Fruit fly (Drosophila melanogaster) whole organism, embryonic: Measurements from ENCODE around the gene neb.

Experiments used
- Atf3 ChIP-seq: fragments of 200-800 bp; sonication (Bioruptor generic); optimal IDR thresholded peaks from 3 replicates; lab custom pipeline; 2016; ENCODE audit warnings: missing biosample characterization, missing genetic modification characterization
- Blimp-1 ChIP-seq: fragments of 200-800 bp; sonication (Bioruptor generic); optimal IDR thresholded peaks from 3 replicates; lab custom pipeline; 2018; ENCODE audit warnings: missing biosample characterization, missing genetic modification characterization, mild to moderate bottlenecking, moderate library complexity, missing genetic modification reagents
- CG10431 ChIP-seq: fragments of 200-800 bp; sonication (Bioruptor generic); optimal IDR thresholded peaks from 3 replicates; lab custom pipeline; 2018; ENCODE audit warnings: missing biosample characterization, mild to moderate bottlenecking, missing genetic modification characterization
- CG10979 ChIP-seq: fragments of 200-800 bp; sonication (Bioruptor generic); optimal IDR thresholded peaks from 2 replicates; lab custom pipeline; 2018; ENCODE audit warnings: missing biosample characterization, mild to moderate bottlenecking, missing genetic modification characterization, moderate library complexity
- CG11247 ChIP-seq: fragments of 200-800 bp; sonication (Bioruptor generic); IDR thresholded peaks from 2 replicates; pipeline ENCODE4 v1.3.6; 2022; ENCODE audit warnings: missing biosample characterization, missing genetic modification characterization
- CG11398 ChIP-seq: fragments of 200-800 bp; sonication (Bioruptor generic); optimal IDR thresholded peaks from 2 replicates; lab custom pipeline; 2016; ENCODE audit warnings: missing biosample characterization, missing genetic modification characterization
- CG17361 ChIP-seq: fragments of 200-800 bp; sonication (Bioruptor generic); IDR thresholded peaks from 3 replicates; pipeline ENCODE4 v1.3.6; 2022; ENCODE audit warnings: missing biosample characterization, missing genetic modification characterization
- CG3995 ChIP-seq: fragments of 200-800 bp; sonication (Bioruptor generic); optimal IDR thresholded peaks from 3 replicates; lab custom pipeline; 2016; ENCODE audit warnings: missing biosample characterization, missing genetic modification characterization
- CG4282 ChIP-seq: fragments of 200-800 bp; sonication (Bioruptor generic); optimal IDR thresholded peaks from 2 replicates; lab custom pipeline; 2016; ENCODE audit warnings: missing biosample characterization, missing genetic modification characterization
- CG5180 ChIP-seq: fragments of 200-800 bp; sonication (Bioruptor generic); optimal IDR thresholded peaks from 3 replicates; lab custom pipeline; 2017; ENCODE audit warnings: missing biosample characterization, missing genetic modification characterization, mild to moderate bottlenecking, moderate library complexity, missing genetic modification reagents
- CG7963 ChIP-seq: fragments of 200-800 bp; sonication (Bioruptor generic); IDR thresholded peaks from 3 replicates; pipeline ENCODE4 v1.3.6; 2022; ENCODE audit warnings: missing biosample characterization, missing genetic modification characterization; ENCODE audit not compliant: partially characterized antibody
- CG8924 ChIP-seq: fragments of 200-800 bp; optimal IDR thresholded peaks from 3 replicates; lab custom pipeline; 2019; ENCODE audit warnings: missing biosample characterization, mild to moderate bottlenecking, missing genetic modification characterization, moderate library complexity
- CG8944 ChIP-seq: fragments of 200-800 bp; sonication (Bioruptor generic); optimal IDR thresholded peaks from 3 replicates; lab custom pipeline; 2016; ENCODE audit warnings: missing biosample characterization, missing genetic modification characterization
- CG9876 ChIP-seq: fragments of 200-800 bp; sonication (Bioruptor generic); optimal IDR thresholded peaks from 2 replicates; lab custom pipeline; 2016; ENCODE audit warnings: missing biosample characterization, missing genetic modification characterization
- CTCF ChIP-seq: fragments of 200-800 bp; sonication (Bioruptor generic); optimal IDR thresholded peaks from 2 replicates; lab custom pipeline; 2017; ENCODE audit warnings: missing biosample characterization, mild to moderate bottlenecking, missing genetic modification characterization, moderate library complexity
- D19B ChIP-seq: fragments of 200-800 bp; sonication (Bioruptor generic); optimal IDR thresholded peaks from 2 replicates; lab custom pipeline; 2017; ENCODE audit warnings: missing biosample characterization, mild to moderate bottlenecking, missing genetic modification characterization
- Dad ChIP-seq: fragments of 200-800 bp; sonication (Bioruptor generic); optimal IDR thresholded peaks from 3 replicates; lab custom pipeline; 2016; ENCODE audit warnings: missing biosample characterization, missing genetic modification characterization
- Dref ChIP-seq: fragments of 200-800 bp; sonication (Bioruptor generic); IDR thresholded peaks from 2 replicates; pipeline ENCODE4 v1.3.6; 2022; ENCODE audit warnings: missing biosample characterization, missing genetic modification characterization
- E2f1 ChIP-seq: fragments of 200-800 bp; sonication (Bioruptor generic); IDR thresholded peaks from 2 replicates; pipeline ENCODE4 v1.3.6; 2022; ENCODE audit warnings: missing biosample characterization, missing genetic modification characterization
- HLH3B ChIP-seq: fragments of 200-800 bp; sonication (Bioruptor generic); IDR thresholded peaks from 2 replicates; pipeline ENCODE4 v1.3.6; 2022; ENCODE audit warnings: missing biosample characterization, missing genetic modification characterization
- Lhr ChIP-seq: fragments of 200-800 bp; sonication (Bioruptor generic); optimal IDR thresholded peaks from 3 replicates; lab custom pipeline; 2017; ENCODE audit warnings: mild to moderate bottlenecking, missing biosample characterization, missing genetic modification reagents, missing genetic modification characterization
- MTF-1 ChIP-seq: fragments of 200-800 bp; sonication (Bioruptor generic); optimal IDR thresholded peaks from 2 replicates; lab custom pipeline; 2018; ENCODE audit warnings: missing biosample characterization, mild to moderate bottlenecking, missing genetic modification characterization, borderline replicate concordance
- NC2α ChIP-seq: fragments of 200-800 bp; sonication (Bioruptor generic); optimal IDR thresholded peaks from 2 replicates; lab custom pipeline; 2016; ENCODE audit warnings: missing biosample characterization, missing genetic modification characterization
- NK7.1 ChIP-seq: fragments of 200-800 bp; sonication (Bioruptor generic); optimal IDR thresholded peaks from 3 replicates; lab custom pipeline; 2016; ENCODE audit warnings: missing biosample characterization, missing genetic modification characterization
- Rfx ChIP-seq: fragments of 200-800 bp; sonication (Bioruptor generic); IDR thresholded peaks from 2 replicates; pipeline ENCODE4 v1.3.6; 2022; ENCODE audit warnings: missing biosample characterization, missing genetic modification characterization
- Sox100B ChIP-seq: fragments of 200-800 bp; sonication (Bioruptor generic); optimal IDR thresholded peaks from 3 replicates; lab custom pipeline; 2018; ENCODE audit warnings: missing biosample characterization, mild to moderate bottlenecking, missing genetic modification characterization
- ash1 ChIP-seq: fragments of 200-800 bp; sonication (Bioruptor generic); optimal IDR thresholded peaks from 2 replicates; lab custom pipeline; 2018; ENCODE audit warnings: missing biosample characterization, mild to moderate bottlenecking, missing genetic modification characterization
- bigmax ChIP-seq: fragments of 200-800 bp; sonication (Bioruptor generic); optimal IDR thresholded peaks from 2 replicates; lab custom pipeline; 2018; ENCODE audit warnings: missing biosample characterization, mild to moderate bottlenecking, missing genetic modification characterization
- bowl ChIP-seq: fragments of 200-800 bp; sonication (Bioruptor generic); IDR thresholded peaks from 2 replicates; pipeline ENCODE4 v1.3.6; 2022; ENCODE audit warnings: missing biosample characterization, missing genetic modification characterization
- cg ChIP-seq: fragments of 200-800 bp; sonication (Bioruptor generic); optimal IDR thresholded peaks from 3 replicates; lab custom pipeline; 2019; ENCODE audit warnings: missing biosample characterization, mild to moderate bottlenecking, missing genetic modification characterization, moderate library complexity
- chinmo ChIP-seq: fragments of 200-800 bp; sonication (Bioruptor generic); IDR thresholded peaks from 4 replicates; pipeline ENCODE4 v1.3.6; 2022; ENCODE audit warnings: missing biosample characterization, missing genetic modification characterization; ENCODE audit not compliant: partially characterized antibody
- dimm ChIP-seq: fragments of 200-800 bp; sonication (Bioruptor generic); IDR thresholded peaks from 2 replicates; pipeline ENCODE4 v1.3.6; 2022; ENCODE audit warnings: missing biosample characterization, missing genetic modification characterization
- fd3F ChIP-seq: fragments of 200-800 bp; sonication (Bioruptor generic); optimal IDR thresholded peaks from 2 replicates; lab custom pipeline; 2018; ENCODE audit warnings: missing biosample characterization, mild to moderate bottlenecking, missing genetic modification characterization, moderate library complexity
- fru ChIP-seq: fragments of >200 bp; optimal IDR thresholded peaks from 2 replicates; lab custom pipeline; 2017
- grn ChIP-seq: fragments of 200-800 bp; sonication (Bioruptor generic); optimal IDR thresholded peaks from 3 replicates; lab custom pipeline; 2017; ENCODE audit warnings: missing biosample characterization, missing genetic modification characterization
- h ChIP-seq: fragments of >200 bp; optimal IDR thresholded peaks from 2 replicates; lab custom pipeline; 2017
- jigr1 ChIP-seq: fragments of 200-800 bp; sonication (Bioruptor generic); IDR thresholded peaks from 3 replicates; pipeline ENCODE4 v1.3.6; 2022; ENCODE audit warnings: missing biosample characterization, missing genetic modification characterization
- jing ChIP-seq: fragments of 200-800 bp; sonication (Bioruptor generic); optimal IDR thresholded peaks from 2 replicates; lab custom pipeline; 2018; ENCODE audit warnings: missing biosample characterization, mild to moderate bottlenecking, missing genetic modification characterization
- kay ChIP-seq: fragments of 200-800 bp; sonication (Bioruptor generic); optimal IDR thresholded peaks from 2 replicates; lab custom pipeline; 2016; ENCODE audit warnings: missing biosample characterization, missing genetic modification characterization
- kni ChIP-seq: fragments of 200-800 bp; sonication (Bioruptor generic); optimal IDR thresholded peaks from 3 replicates; lab custom pipeline; 2017; ENCODE audit warnings: mild to moderate bottlenecking, missing biosample characterization, missing genetic modification reagents, missing genetic modification characterization
- mam ChIP-seq: fragments of 200-800 bp; sonication (Bioruptor generic); optimal IDR thresholded peaks from 3 replicates; lab custom pipeline; 2016; ENCODE audit warnings: missing biosample characterization, missing genetic modification characterization
- mld ChIP-seq: fragments of 200-800 bp; sonication (Bioruptor generic); IDR thresholded peaks from 3 replicates; pipeline ENCODE4 v1.3.6; 2022; ENCODE audit warnings: missing biosample characterization, missing genetic modification characterization; ENCODE audit not compliant: partially characterized antibody
- nerfin-1 ChIP-seq: fragments of 200-800 bp; sonication (Bioruptor generic); optimal IDR thresholded peaks from 3 replicates; lab custom pipeline; 2019; ENCODE audit warnings: missing biosample characterization, mild to moderate bottlenecking, missing genetic modification characterization, moderate library complexity
- peb ChIP-seq: fragments of 200-800 bp; sonication (Bioruptor generic); IDR thresholded peaks from 2 replicates; pipeline ENCODE4 v1.3.6; 2022; ENCODE audit warnings: missing biosample characterization, missing genetic modification characterization
- sob ChIP-seq: fragments of 200-800 bp; sonication (Bioruptor generic); IDR thresholded peaks from 2 replicates; pipeline ENCODE4 v1.3.6; 2022; ENCODE audit warnings: missing biosample characterization, missing genetic modification characterization
- tio ChIP-seq: fragments of 200-800 bp; sonication (Bioruptor generic); optimal IDR thresholded peaks from 2 replicates; lab custom pipeline; 2017; ENCODE audit warnings: missing biosample characterization, missing genetic modification characterization, inconsistent platforms
- tna ChIP-seq: fragments of 200-800 bp; sonication (Bioruptor generic); IDR thresholded peaks from 2 replicates; pipeline ENCODE4 v1.3.6; 2022; ENCODE audit warnings: missing biosample characterization, missing genetic modification characterization; ENCODE audit not compliant: partially characterized antibody
- tup ChIP-seq: fragments of 200-800 bp; sonication (Bioruptor generic); optimal IDR thresholded peaks from 2 replicates; lab custom pipeline; 2016; ENCODE audit warnings: missing biosample characterization, mild to moderate bottlenecking, missing genetic modification characterization, moderate library complexity
- twi ChIP-seq: fragments of 200-800 bp; optimal IDR thresholded peaks from 2 replicates; lab custom pipeline; 2019; ENCODE audit warnings: missing biosample characterization, mild to moderate bottlenecking, missing genetic modification characterization, moderate library complexity
- tx ChIP-seq: fragments of 200-800 bp; sonication (Bioruptor generic); optimal IDR thresholded peaks from 2 replicates; lab custom pipeline; 2016; ENCODE audit warnings: missing biosample characterization, missing genetic modification characterization
- vnd ChIP-seq: fragments of 200-800 bp; sonication (Bioruptor generic); IDR thresholded peaks from 3 replicates; pipeline ENCODE4 v1.3.6; 2022; ENCODE audit warnings: missing biosample characterization, missing genetic modification characterization; ENCODE audit not compliant: partially characterized antibody

Gene neb

DNA sequence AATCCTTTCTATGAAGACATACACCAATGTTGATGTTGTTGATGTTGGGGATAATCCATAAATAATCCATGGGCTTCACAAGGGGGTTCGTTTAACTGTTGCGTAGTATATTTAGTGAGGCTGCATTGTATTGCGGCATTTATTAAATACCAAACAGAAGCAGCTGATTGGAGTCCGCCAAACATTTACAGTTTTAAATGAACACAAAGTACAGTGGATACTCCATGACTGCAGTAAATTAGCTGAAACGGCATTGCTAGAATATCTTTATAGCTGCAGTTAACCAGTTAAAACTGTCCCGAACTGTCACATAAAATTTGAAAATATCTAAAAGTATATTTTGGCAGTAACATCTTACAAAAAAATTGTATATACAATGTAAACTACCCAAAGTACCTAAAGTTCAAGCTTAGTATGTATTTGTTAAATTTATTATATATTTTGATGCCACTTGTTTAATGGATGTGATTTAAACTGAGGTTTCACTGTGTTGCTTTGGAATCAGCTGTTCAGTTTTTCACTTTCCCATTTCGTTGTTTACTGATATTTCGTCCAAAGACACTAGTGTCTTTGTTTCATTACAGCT lies 15.6 kb downstream of the neb start, which contains the start of the genes CG10747 and Pyroxd1 (continued):
- peak; percentile 97 for TF ChIP-seq fd3F (GFP tag; lab: Kevin White, UChicago)
- no peak for TF ChIP-seq CG7963 (GFP tag; lab: Robert Waterston, UW)
- peak; percentile 40 for TF ChIP-seq CG4282 (GFP tag; lab: Kevin White, UChicago)
- no peak for TF ChIP-seq bigmax (GFP tag; lab: Kevin White, UChicago)
- peak; percentile 94 for TF ChIP-seq E2f1 (GFP tag; lab: Robert Waterston, UW)
- peak; percentile 89 for TF ChIP-seq tup (GFP tag; lab: Kevin White, UChicago)
- no peak for TF ChIP-seq fru
- TF ChIP-seq twi (tag; lab: Kevin White, UChicago): peak; percentile 94
- TF ChIP-seq jing (GFP tag; lab: Kevin White, UChicago): peak; percentile 92
- peak; percentile 88 for TF ChIP-seq CG9876
- peak; percentile 98 for TF ChIP-seq tio
- peak; percentile 74 for TF ChIP-seq kni (GFP tag; lab: Kevin White, UChicago)
- TF ChIP-seq CG8944: peak; percentile 94
- peak; percentile 93 for TF ChIP-seq kay (GFP tag; lab: Kevin White, UChicago)
- peak; percentile 82 for TF ChIP-seq NC2α (GFP tag; lab: Kevin White, UChicago)
- peak; percentile 98 for TF ChIP-seq CG17361 (GFP tag; lab: Robert Waterston, UW)
- TF ChIP-seq grn (GFP tag; lab: Kevin White, UChicago): peak; percentile 65
- TF ChIP-seq CG11247 (GFP tag; lab: Robert Waterston, UW): peak; percentile 96
- TF ChIP-seq Sox100B: peak; percentile 96
- TF ChIP-seq NK7.1 (GFP tag; lab: Kevin White, UChicago): peak; percentile 90
- TF ChIP-seq CG10431 (GFP tag; lab: Kevin White, UChicago): peak; percentile 89
- no peak for TF ChIP-seq mld
- peak; percentile 43 for TF ChIP-seq Dref (GFP tag; lab: Robert Waterston, UW)
- peak; percentile 93 for TF ChIP-seq HLH3B
- 0 out of 4 replicates have a peak, but pooled peaks have one; percentile 63 for TF ChIP-seq chinmo (GFP tag; lab: Robert Waterston, UW)
- peak; percentile 91 for TF ChIP-seq D19B (GFP tag; lab: Kevin White, UChicago)
- TF ChIP-seq CG5180 (GFP tag; lab: Kevin White, UChicago): peak; percentile 85
- 0 out of 2 replicates have a peak, but pooled peaks have one; percentile 53 for TF ChIP-seq dimm
- peak; percentile 84 for TF ChIP-seq bowl (GFP tag; lab: Robert Waterston, UW)
- TF ChIP-seq h (lab: Kevin White, UChicago): no peak
- peak; percentile 93 for TF ChIP-seq Blimp-1 (GFP tag; lab: Kevin White, UChicago)
- TF ChIP-seq MTF-1: peak; percentile 80
- TF ChIP-seq ash1 (GFP tag; lab: Kevin White, UChicago): peak; percentile 70
- TF ChIP-seq peb (GFP tag; lab: Robert Waterston, UW): peak; percentile 87
- peak; percentile 97 for TF ChIP-seq mam (GFP tag; lab: Kevin White, UChicago)
- peak; percentile 97 for TF ChIP-seq sob (GFP tag; lab: Robert Waterston, UW)
- peak; percentile 91 for TF ChIP-seq Dad (GFP tag; lab: Kevin White, UChicago)
- peak; percentile 98 for TF ChIP-seq CG8924 (tag; lab: Kevin White, UChicago)
- TF ChIP-seq Lhr: peak; percentile 87
- peak; percentile 92 for TF ChIP-seq nerfin-1 (tag; lab: Kevin White, UChicago)
- peak; percentile 80 for TF ChIP-seq CG3995
- peak; percentile 93 for TF ChIP-seq jigr1 (GFP tag; lab: Robert Waterston, UW)
- peak; percentile 92 for TF ChIP-seq CG10979 (tag; lab: Kevin White, UChicago)
- TF ChIP-seq Atf3 (GFP tag; lab: Kevin White, UChicago): peak; percentile 87
- peak; percentile 98 for TF ChIP-seq Rfx (GFP tag; lab: Robert Waterston, UW)
- no peak for TF ChIP-seq cg
- TF ChIP-seq vnd (GFP tag; lab: Robert Waterston, UW): no peak
- TF ChIP-seq tx (GFP tag; lab: Kevin White, UChicago): peak; percentile 93
- peak; percentile 87 for TF ChIP-seq CG11398 (GFP tag; lab: Kevin White, UChicago)
- peak; percentile 56 for TF ChIP-seq CTCF (GFP tag; lab: Kevin White, UChicago)
- TF ChIP-seq tna (GFP tag; lab: Robert Waterston, UW): no peak
